Worm (Caenorhabditis elegans) whole organism, late embryonic: ENCODE results near the gene Y6E2A.10.

Experiments
- C38D4.7 ChIP-seq: fragments of 200-800 bp; sonication (Bioruptor generic); optimal IDR thresholded peaks from 2 replicates; lab custom pipeline; 2018; ENCODE audit warnings: mild to moderate bottlenecking, missing genetic modification characterization, moderate library complexity, missing compliant biosample characterization
- F13H6.1 ChIP-seq: sonication (generic microtip); optimal IDR thresholded peaks from 2 replicates; lab custom pipeline; 2016; ENCODE audit warnings: missing genetic modification characterization, missing compliant biosample characterization
- K02D7.2 ChIP-seq: sonication (generic microtip); optimal IDR thresholded peaks from 2 replicates; lab custom pipeline; 2017; ENCODE audit warnings: mild to moderate bottlenecking, missing genetic modification characterization, missing compliant biosample characterization
- K09A11.1 ChIP-seq: sonication (generic microtip); optimal IDR thresholded peaks from 2 replicates; lab custom pipeline; 2017; ENCODE audit warnings: antibody characterized with exemption, mild to moderate bottlenecking, missing genetic modification characterization, missing compliant biosample characterization; ENCODE audit not compliant: insufficient read depth
- T23F11.4 ChIP-seq: fragments of 200-800 bp; sonication (Bioruptor generic); optimal IDR thresholded peaks from 2 replicates; lab custom pipeline; 2018; ENCODE audit warnings: mild to moderate bottlenecking, missing genetic modification characterization, missing compliant biosample characterization
- ahr-1 ChIP-seq: sonication (generic microtip); optimal IDR thresholded peaks from 2 replicates; lab custom pipeline; 2016; ENCODE audit warnings: missing genetic modification characterization, missing compliant biosample characterization
- ceh-14 ChIP-seq: sonication (generic microtip); optimal IDR thresholded peaks from 2 replicates; lab custom pipeline; 2016; ENCODE audit warnings: missing genotype, missing genetic modification characterization, missing compliant biosample characterization
- ceh-2 ChIP-seq: sonication (generic microtip); optimal IDR thresholded peaks from 2 replicates; lab custom pipeline; 2016; ENCODE audit warnings: missing genotype, missing genetic modification characterization, missing compliant biosample characterization
- ceh-30 ChIP-seq: fragments of 150-350 bp; optimal IDR thresholded peaks from 2 replicates; lab custom pipeline; 2014; ENCODE audit warnings: missing biosample characterization, missing genetic modification characterization
- ceh-31 ChIP-seq: sonication (generic microtip); optimal IDR thresholded peaks from 2 replicates; lab custom pipeline; 2016; ENCODE audit warnings: missing genetic modification characterization, missing compliant biosample characterization
- ceh-48 ChIP-seq: sonication (generic microtip); optimal IDR thresholded peaks from 2 replicates; lab custom pipeline; 2016; ENCODE audit warnings: missing genetic modification characterization, inconsistent platforms, missing compliant biosample characterization
- ceh-6 ChIP-seq: fragments of 200-800 bp; sonication (Bioruptor generic); optimal IDR thresholded peaks from 2 replicates; lab custom pipeline; 2018; ENCODE audit warnings: mild to moderate bottlenecking, missing genetic modification characterization, missing compliant biosample characterization
- che-1 ChIP-seq: sonication (generic microtip); optimal IDR thresholded peaks from 2 replicates; lab custom pipeline; 2016; ENCODE audit warnings: mild to moderate bottlenecking, missing genetic modification characterization, missing compliant biosample characterization
- dve-1 ChIP-seq: sonication (generic microtip); optimal IDR thresholded peaks from 2 replicates; lab custom pipeline; 2017; ENCODE audit warnings: antibody characterized with exemption, mild to moderate bottlenecking, missing genetic modification characterization, missing compliant biosample characterization
- elt-4 ChIP-seq: sonication (generic microtip); optimal IDR thresholded peaks from 2 replicates; lab custom pipeline; 2016; ENCODE audit warnings: missing genetic modification characterization, missing compliant biosample characterization
- fkh-10 ChIP-seq: fragments of 150-350 bp; optimal IDR thresholded peaks from 2 replicates; lab custom pipeline; 2014; ENCODE audit warnings: missing biosample characterization, missing genetic modification reagents, missing genetic modification characterization
- gmeb-2 ChIP-seq: sonication (generic microtip); optimal IDR thresholded peaks from 2 replicates; lab custom pipeline; 2016; ENCODE audit warnings: missing genetic modification characterization, inconsistent platforms, missing compliant biosample characterization
- hlh-13 ChIP-seq: fragments of 200-800 bp; sonication (Bioruptor generic); optimal IDR thresholded peaks from 2 replicates; lab custom pipeline; 2018; ENCODE audit warnings: mild to moderate bottlenecking, missing genetic modification characterization, missing compliant biosample characterization
- hlh-15 ChIP-seq: sonication (generic microtip); optimal IDR thresholded peaks from 2 replicates; lab custom pipeline; 2016; ENCODE audit warnings: missing genetic modification characterization, missing compliant biosample characterization
- hlh-30 ChIP-seq: sonication (generic microtip); optimal IDR thresholded peaks from 2 replicates; lab custom pipeline; 2017; ENCODE audit warnings: antibody characterized with exemption, missing genetic modification characterization, missing compliant biosample characterization; ENCODE audit not compliant: insufficient read depth
- hlh-6 ChIP-seq: sonication (generic microtip); optimal IDR thresholded peaks from 2 replicates; lab custom pipeline; 2016; ENCODE audit warnings: missing genotype, missing genetic modification characterization, missing compliant biosample characterization
- lim-6 ChIP-seq: sonication (generic microtip); optimal IDR thresholded peaks from 2 replicates; lab custom pipeline; 2016; ENCODE audit warnings: missing genetic modification characterization, missing compliant biosample characterization
- madf-2 ChIP-seq: sonication (generic microtip); optimal IDR thresholded peaks from 2 replicates; lab custom pipeline; 2017; ENCODE audit warnings: missing genetic modification characterization, missing compliant biosample characterization
- mec-3 ChIP-seq: sonication (generic microtip); optimal IDR thresholded peaks from 2 replicates; lab custom pipeline; 2016; ENCODE audit warnings: borderline replicate concordance, missing genetic modification characterization, missing compliant biosample characterization
- nfya-1 ChIP-seq: sonication (generic microtip); optimal IDR thresholded peaks from 2 replicates; lab custom pipeline; 2017; ENCODE audit warnings: missing genetic modification characterization, mild to moderate bottlenecking, missing compliant biosample characterization, antibody characterized with exemption, moderate library complexity
- nhr-11 ChIP-seq: fragments of 150-350 bp; optimal IDR thresholded peaks from 2 replicates; lab custom pipeline; 2014; ENCODE audit warnings: missing biosample characterization, missing genetic modification characterization
- nhr-232 ChIP-seq: sonication (generic microtip); optimal IDR thresholded peaks from 2 replicates; lab custom pipeline; 2016; ENCODE audit warnings: missing genetic modification characterization, missing compliant biosample characterization
- npax-4 ChIP-seq: sonication (generic microtip); optimal IDR thresholded peaks from 2 replicates; lab custom pipeline; 2016; ENCODE audit warnings: missing genetic modification characterization, missing compliant biosample characterization
- pag-3 ChIP-seq: sonication (generic microtip); optimal IDR thresholded peaks from 2 replicates; lab custom pipeline; 2016; ENCODE audit warnings: missing compliant biosample characterization, missing genetic modification characterization, borderline replicate concordance
- pat-9 ChIP-seq: fragments of 200-800 bp; sonication (Bioruptor generic); optimal IDR thresholded peaks from 2 replicates; lab custom pipeline; 2018; ENCODE audit warnings: mild to moderate bottlenecking, missing genetic modification characterization, moderate library complexity, missing compliant biosample characterization
- pax-1 ChIP-seq: fragments of 150-350 bp; optimal IDR thresholded peaks from 2 replicates; lab custom pipeline; 2014; ENCODE audit warnings: missing biosample characterization, missing genetic modification characterization
- pha-2 ChIP-seq: sonication (generic microtip); optimal IDR thresholded peaks from 2 replicates; lab custom pipeline; 2017; ENCODE audit warnings: mild to moderate bottlenecking, missing genetic modification characterization, missing compliant biosample characterization
- pqm-1 ChIP-seq: sonication (generic microtip); optimal IDR thresholded peaks from 2 replicates; lab custom pipeline; 2016; ENCODE audit warnings: missing genetic modification characterization, missing compliant biosample characterization
- ref-2 ChIP-seq: sonication (generic microtip); optimal IDR thresholded peaks from 2 replicates; lab custom pipeline; 2016; ENCODE audit warnings: missing genetic modification characterization, missing compliant biosample characterization
- rnt-1 ChIP-seq: sonication (generic microtip); optimal IDR thresholded peaks from 2 replicates; lab custom pipeline; 2016; ENCODE audit warnings: missing genetic modification characterization, missing compliant biosample characterization
- sox-2 ChIP-seq: fragments of 200-800 bp; sonication (Bioruptor generic); IDR thresholded peaks from 2 replicates; pipeline ENCODE4 v1.3.6; 2022; ENCODE audit warnings: missing genetic modification reagents, missing genetic modification characterization, missing compliant biosample characterization
- syd-9 ChIP-seq: sonication (generic microtip); optimal IDR thresholded peaks from 2 replicates; lab custom pipeline; 2016; ENCODE audit warnings: mild to moderate bottlenecking, missing genetic modification characterization, moderate library complexity, missing compliant biosample characterization
- tbx-2 ChIP-seq: sonication (generic microtip); optimal IDR thresholded peaks from 2 replicates; lab custom pipeline; 2016; ENCODE audit warnings: missing genetic modification characterization, missing compliant biosample characterization
- ttx-3 ChIP-seq: sonication (generic microtip); optimal IDR thresholded peaks from 2 replicates; lab custom pipeline; 2016; ENCODE audit warnings: missing genetic modification reagents, missing genetic modification characterization, missing compliant biosample characterization
- unc-86 ChIP-seq: sonication (generic microtip); optimal IDR thresholded peaks from 2 replicates; lab custom pipeline; 2016; ENCODE audit warnings: missing genetic modification characterization, missing compliant biosample characterization
- ztf-16 ChIP-seq: sonication (generic microtip); optimal IDR thresholded peaks from 2 replicates; lab custom pipeline; 2017; ENCODE audit warnings: missing genetic modification characterization, missing compliant biosample characterization

Y6E2A.10 gene

DNA sequence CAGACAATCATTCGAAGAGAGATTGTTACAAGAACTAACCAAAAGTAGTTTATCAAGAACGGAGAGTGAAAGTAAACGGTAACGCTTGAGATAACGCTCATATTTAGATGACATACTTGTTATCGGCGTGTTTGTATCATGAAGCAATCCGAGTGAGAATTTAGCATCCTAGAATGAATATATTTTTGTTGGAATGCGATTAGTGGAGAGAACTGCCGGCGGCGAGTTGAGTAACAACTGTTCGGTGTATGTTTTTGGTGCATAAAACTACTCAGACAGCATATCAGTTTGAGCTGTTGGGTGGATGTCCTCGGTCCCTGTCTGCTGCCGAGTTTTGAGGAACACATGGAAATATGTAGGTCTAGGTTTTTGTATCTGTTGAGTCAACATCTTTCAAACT, 3.2 kb upstream of the Y6E2A.10 start, which contains the start of gene T23D5.3:
Gene T23D5.3 (minus strand): TSS at position 101 of the 400 bp plus-strand sequence.
- no peak for TF ChIP-seq lim-6 (tag; lab: Kevin White, UChicago)
- no peak for TF ChIP-seq nhr-232
- TF ChIP-seq ceh-6, result no peak
- TF ChIP-seq elt-4 (tag; lab: Kevin White, UChicago), result no peak
- TF ChIP-seq dve-1, result no peak
- no peak for TF ChIP-seq hlh-6 (tag; lab: Kevin White, UChicago)
- TF ChIP-seq C38D4.7 (GFP tag; lab: Kevin White, UChicago), result no peak
- no peak for TF ChIP-seq nhr-11 (tag; lab: Kevin White, UChicago)
- TF ChIP-seq T23F11.4 (GFP tag; lab: Kevin White, UChicago), result no peak
- no peak for TF ChIP-seq ttx-3 (tag; lab: Kevin White, UChicago)
- TF ChIP-seq ceh-31 (tag; lab: Kevin White, UChicago), result no peak
- no peak for TF ChIP-seq tbx-2 (tag; lab: Kevin White, UChicago)
- TF ChIP-seq fkh-10 (GFP tag; lab: Kevin White, UChicago), result no peak
- no peak for TF ChIP-seq K02D7.2 (tag; lab: Kevin White, UChicago)
- TF ChIP-seq sox-2 (GFP tag; lab: Robert Waterston, UW), result no peak

DNA sequence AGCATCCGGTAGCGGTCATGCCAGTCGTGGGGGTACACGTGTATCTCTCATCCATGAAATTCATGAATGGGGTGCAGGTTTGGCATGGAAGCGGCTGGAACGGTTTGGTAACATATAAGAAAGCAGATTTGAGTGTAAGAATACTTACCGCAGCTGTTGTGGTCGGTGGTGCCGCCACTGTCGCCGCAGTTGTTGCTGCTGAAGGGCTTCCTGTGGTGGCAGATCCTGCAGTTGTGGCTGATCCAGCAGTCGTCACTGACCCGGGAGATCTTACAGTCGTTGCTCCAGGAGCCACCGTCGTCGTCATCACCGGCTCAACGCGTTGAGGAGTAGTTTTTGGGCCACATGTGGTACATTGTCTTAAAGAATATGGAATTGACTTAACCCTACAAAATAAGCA, 2.7 kb upstream of the Y6E2A.10 start:
- TF ChIP-seq sox-2 (GFP tag; lab: Robert Waterston, UW), result no peak
- TF ChIP-seq pat-9 (tag; lab: Kevin White, UChicago), result no peak
- TF ChIP-seq nfya-1, result no peak
- no peak for TF ChIP-seq K02D7.2 (tag; lab: Kevin White, UChicago)
- no peak for TF ChIP-seq dve-1
- TF ChIP-seq hlh-6 (tag; lab: Kevin White, UChicago), result no peak
- TF ChIP-seq npax-4 (tag; lab: Kevin White, UChicago), result no peak
- TF ChIP-seq mec-3 (tag; lab: Kevin White, UChicago), result no peak
- no peak for TF ChIP-seq pqm-1 (tag; lab: Kevin White, UChicago)
- TF ChIP-seq rnt-1 (tag; lab: Kevin White, UChicago), result no peak
- no peak for TF ChIP-seq K09A11.1
- no peak for TF ChIP-seq pax-1
- TF ChIP-seq ceh-30 (tag; lab: Kevin White, UChicago), result no peak
- no peak for TF ChIP-seq tbx-2 (tag; lab: Kevin White, UChicago)
- TF ChIP-seq madf-2 (tag; lab: Kevin White, UChicago), result no peak
- TF ChIP-seq unc-86 (tag; lab: Kevin White, UChicago), result no peak
- TF ChIP-seq hlh-15 (tag; lab: Kevin White, UChicago), result no peak
- no peak for TF ChIP-seq ref-2 (tag; lab: Kevin White, UChicago)

DNA sequence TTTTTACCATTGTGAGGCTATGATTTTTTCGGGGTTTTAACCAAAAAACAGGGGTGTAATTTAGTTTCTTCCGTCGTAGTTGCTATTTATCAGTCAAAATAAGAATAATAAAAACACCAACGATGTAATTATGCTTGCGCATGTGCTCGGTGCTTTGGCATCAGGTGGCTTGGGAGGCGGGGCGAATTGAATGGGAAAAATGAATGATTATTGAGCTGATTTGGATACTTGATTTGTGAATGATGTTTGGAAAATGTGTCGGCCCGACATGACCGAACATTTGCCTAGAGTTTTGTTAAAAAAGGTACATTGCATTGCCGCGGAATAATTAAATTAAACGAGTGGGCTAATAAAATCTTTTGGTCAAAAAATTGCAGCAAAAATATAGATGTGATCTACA, 1.9 kb upstream of the Y6E2A.10 start, which contains the start of gene str-38:
Gene str-38 (minus strand): TSS at position 101 of the 400 bp plus-strand sequence.
- TF ChIP-seq hlh-13 (GFP tag; lab: Kevin White, UChicago) (no peak), ceh-14 (tag; lab: Kevin White, UChicago) (no peak), ceh-2 (no peak), pha-2 (tag; lab: Kevin White, UChicago) (no peak), hlh-30 (tag; lab: Kevin White, UChicago) (no peak), syd-9 (tag; lab: Kevin White, UChicago) (no peak), che-1 (tag; lab: Kevin White, UChicago) (no peak), dve-1 (no peak), T23F11.4 (GFP tag; lab: Kevin White, UChicago) (no peak), gmeb-2 (no peak)

DNA sequence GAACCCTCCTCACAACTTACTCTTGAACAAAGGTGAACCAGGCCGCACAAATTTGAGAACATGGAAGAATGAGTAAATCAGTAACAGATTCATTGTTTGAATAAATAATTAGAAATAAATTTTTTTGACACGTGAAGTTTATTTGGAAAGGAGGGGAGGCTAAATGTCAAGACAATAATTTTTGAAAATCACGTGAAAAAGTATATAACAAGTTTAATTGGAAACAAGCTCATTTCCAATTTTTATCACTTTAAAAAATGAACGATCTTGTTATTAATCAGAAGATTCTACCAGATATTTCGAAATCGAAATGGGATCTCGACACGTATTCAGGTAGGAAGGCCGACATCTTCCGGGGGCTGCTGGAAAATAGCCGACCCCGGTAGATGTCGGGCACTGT, 3.7 kb downstream of the Y6E2A.10 start, which contains the start of the genes irld-57 and sfxn-1.3:
Gene irld-57 (minus strand): TSS at position 101 of the 400 bp plus-strand sequence.
Gene sfxn-1.3 (plus strand): TSS at position 232 of the 400 bp plus-strand sequence.
- TF ChIP-seq ceh-30 (tag; lab: Kevin White, UChicago) (no peak), pag-3 (tag; lab: Kevin White, UChicago) (no peak), fkh-10 (GFP tag; lab: Kevin White, UChicago) (no peak), syd-9 (tag; lab: Kevin White, UChicago) (no peak), ztf-16 (tag; lab: Kevin White, UChicago) (no peak), T23F11.4 (GFP tag; lab: Kevin White, UChicago) (no peak), pat-9 (tag; lab: Kevin White, UChicago) (no peak), ceh-31 (tag; lab: Kevin White, UChicago) (no peak), nfya-1 (no peak), ahr-1 (no peak), ceh-48 (no peak), sox-2 (GFP tag; lab: Robert Waterston, UW) (no peak), npax-4 (tag; lab: Kevin White, UChicago) (no peak), madf-2 (tag; lab: Kevin White, UChicago) (no peak), nhr-232 (no peak), rnt-1 (tag; lab: Kevin White, UChicago) (no peak), F13H6.1 (tag; lab: Kevin White, UChicago) (no peak)
